Fruit fly (Drosophila melanogaster) Kc167 (cell line): ENCODE data around the gene Chpf.

Source experiments
- Myc ChIP-seq: fragments of >200 bp; optimal IDR thresholded peaks from 2 replicates; lab custom pipeline; 2017; ENCODE audit warnings: missing external identifiers
- Sin3A ChIP-seq: fragments of >200 bp; optimal IDR thresholded peaks from 2 replicates; lab custom pipeline; 2018; ENCODE audit warnings: missing external identifiers
- psq ChIP-seq: fragments of >200 bp; optimal IDR thresholded peaks from 2 replicates; lab custom pipeline; 2017; ENCODE audit warnings: missing external identifiers

DNA sequence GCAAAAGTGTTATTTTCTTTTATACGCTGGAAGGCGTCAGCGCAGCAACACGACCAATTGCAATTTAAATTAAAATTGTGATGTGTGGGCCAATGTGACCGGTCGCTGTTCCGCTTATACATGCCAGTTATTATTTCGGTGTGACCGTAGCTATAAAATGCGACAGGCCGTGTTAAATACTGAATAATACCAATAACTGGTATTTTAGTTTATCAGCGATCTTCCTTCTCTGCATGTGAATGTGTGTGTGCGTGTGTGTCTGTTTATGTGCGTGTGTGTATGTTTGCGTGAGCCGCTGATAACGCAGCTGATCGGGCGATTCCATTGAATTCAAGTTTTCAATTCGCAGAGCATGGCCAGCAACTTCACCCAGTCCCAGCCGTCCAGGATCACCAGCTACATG is 16.5 kb upstream of the Chpf start, which contains the start of the genes CG32638, CG15717 and MFS10:
- TF ChIP-seq psq (lab: Kevin White, UChicago) (no peak), Sin3A (lab: Kevin White, UChicago) (no peak), Myc (lab: Kevin White, UChicago) (no peak)
